Worm (Caenorhabditis elegans) whole organism, young adult: ENCODE measurements around the gene irld-47.

Experiments used
- B0336.3 ChIP-seq: fragments of 200-800 bp; sonication (Bioruptor generic); IDR thresholded peaks from 2 replicates; pipeline ENCODE4 v1.3.6; 2022; ENCODE audit warnings: missing genetic modification characterization, missing compliant biosample characterization
- C06A6.2 ChIP-seq: fragments of 200-800 bp; sonication (Bioruptor generic); conservative IDR thresholded peaks from 2 replicates; pipeline ENCODE4 v1.3.6; 2022; ENCODE audit warnings: missing genetic modification characterization, missing compliant biosample characterization
- D2030.7 ChIP-seq: fragments of 200-800 bp; sonication (Bioruptor generic); IDR thresholded peaks from 2 replicates; pipeline ENCODE4 v1.3.6; 2022; ENCODE audit warnings: missing genetic modification reagents, missing genetic modification characterization, missing compliant biosample characterization
- F33H1.4 ChIP-seq: fragments of 200-800 bp; sonication (Bioruptor generic); IDR thresholded peaks from 2 replicates; pipeline ENCODE4 v1.3.6; 2022; ENCODE audit warnings: missing genetic modification reagents, missing genetic modification characterization, missing compliant biosample characterization
- F37B4.10 ChIP-seq: fragments of 200-800 bp; sonication (Bioruptor generic); IDR thresholded peaks from 2 replicates; pipeline ENCODE4 v1.3.6; 2022; ENCODE audit warnings: missing genetic modification characterization, missing compliant biosample characterization
- F55B11.4 ChIP-seq: sonication (generic microtip); optimal IDR thresholded peaks from 2 replicates; lab custom pipeline; 2016; ENCODE audit warnings: missing compliant biosample characterization, missing genetic modification characterization, borderline replicate concordance; ENCODE audit not compliant: insufficient read depth
- atf-7 ChIP-seq: sonication (generic microtip); optimal IDR thresholded peaks from 2 replicates; lab custom pipeline; 2017; ENCODE audit warnings: mild to moderate bottlenecking, missing genetic modification characterization, missing compliant biosample characterization
- attf-3 ChIP-seq: fragments of 200-800 bp; sonication (Bioruptor generic); conservative IDR thresholded peaks from 2 replicates; pipeline ENCODE4 v1.3.6; 2022; ENCODE audit warnings: missing genetic modification reagents, missing genetic modification characterization, missing compliant biosample characterization
- attf-5 ChIP-seq: fragments of 200-800 bp; sonication (Bioruptor generic); optimal IDR thresholded peaks from 2 replicates; lab custom pipeline; 2018; ENCODE audit warnings: mild to moderate bottlenecking, missing genetic modification characterization, missing compliant biosample characterization
- ceh-100 ChIP-seq: fragments of 200-800 bp; sonication (Bioruptor generic); IDR thresholded peaks from 2 replicates; pipeline ENCODE4 v1.3.6; 2022; ENCODE audit warnings: missing genetic modification reagents, missing genetic modification characterization, missing compliant biosample characterization
- ceh-40 ChIP-seq: fragments of 200-800 bp; sonication (Bioruptor generic); IDR thresholded peaks from 2 replicates; pipeline ENCODE4 v1.3.6; 2022; ENCODE audit warnings: missing genetic modification characterization, missing compliant biosample characterization
- ceh-58 ChIP-seq: fragments of 200-800 bp; sonication (Bioruptor generic); IDR thresholded peaks from 2 replicates; pipeline ENCODE4 v1.3.6; 2022; ENCODE audit warnings: missing genetic modification characterization, missing compliant biosample characterization
- ceh-79 ChIP-seq: sonication (generic microtip); optimal IDR thresholded peaks from 2 replicates; lab custom pipeline; 2017; ENCODE audit warnings: mild to moderate bottlenecking, missing genetic modification characterization, missing compliant biosample characterization
- ceh-91 ChIP-seq: fragments of 200-800 bp; sonication (Bioruptor generic); IDR thresholded peaks from 2 replicates; pipeline ENCODE4 v1.3.6; 2022; ENCODE audit warnings: missing genetic modification reagents, missing genetic modification characterization, missing compliant biosample characterization
- die-1 ChIP-seq: sonication (generic microtip); optimal IDR thresholded peaks from 2 replicates; lab custom pipeline; 2016; ENCODE audit warnings: missing genotype, mild to moderate bottlenecking, missing genetic modification characterization, missing compliant biosample characterization
- dpl-1 ChIP-seq: fragments of 150-350 bp; optimal IDR thresholded peaks from 2 replicates; lab custom pipeline; 2014; ENCODE audit warnings: missing biosample characterization, missing genetic modification reagents, missing genetic modification characterization
- efl-1 ChIP-seq: fragments of 150-350 bp; optimal IDR thresholded peaks from 2 replicates; lab custom pipeline; 2014; ENCODE audit warnings: missing biosample characterization, missing genetic modification reagents, missing genetic modification characterization
- egl-18 ChIP-seq: fragments of 200-800 bp; sonication (Bioruptor generic); IDR thresholded peaks from 2 replicates; pipeline ENCODE4 v1.3.6; 2022; ENCODE audit warnings: missing genetic modification reagents, missing genetic modification characterization, missing compliant biosample characterization
- egrh-3 ChIP-seq: fragments of 200-800 bp; sonication (Bioruptor generic); IDR thresholded peaks from 2 replicates; pipeline ENCODE4 v1.3.6; 2022; ENCODE audit warnings: missing genetic modification reagents, missing genetic modification characterization, missing compliant biosample characterization
- ets-4 ChIP-seq: fragments of 200-800 bp; sonication (Bioruptor generic); optimal IDR thresholded peaks from 2 replicates; lab custom pipeline; 2018; ENCODE audit warnings: mild to moderate bottlenecking, missing genetic modification characterization, missing compliant biosample characterization
- gei-17 ChIP-seq: fragments of 200-800 bp; sonication (Bioruptor generic); optimal IDR thresholded peaks from 2 replicates; lab custom pipeline; 2018; ENCODE audit warnings: mild to moderate bottlenecking, missing genetic modification characterization, missing compliant biosample characterization
- hlh-12 ChIP-seq: sonication (generic microtip); optimal IDR thresholded peaks from 2 replicates; lab custom pipeline; 2016; ENCODE audit warnings: missing genetic modification characterization, missing compliant biosample characterization
- hmg-1.2 ChIP-seq: fragments of 200-800 bp; sonication (Bioruptor generic); IDR thresholded peaks from 2 replicates; pipeline ENCODE4 v1.3.6; 2022; ENCODE audit warnings: missing genetic modification reagents, missing genetic modification characterization, missing compliant biosample characterization
- lag-1 ChIP-seq: fragments of 200-800 bp; sonication (Bioruptor generic); IDR thresholded peaks from 2 replicates; pipeline ENCODE4 v1.3.6; 2022; ENCODE audit warnings: missing genetic modification reagents, missing genetic modification characterization, missing compliant biosample characterization
- let-607 ChIP-seq, 2 experiments: fragments of 200-800 bp in 1 of 2; sonication (Bioruptor generic) in 1 of 2; sonication (generic microtip) in 1 of 2; optimal IDR thresholded peaks; 2 replicates each; lab custom pipeline; 2016 to 2018; ENCODE audit warnings: mild to moderate bottlenecking in 2 of 2, missing compliant biosample characterization in 2 of 2, missing genetic modification characterization in 2 of 2, moderate library complexity in 2 of 2, missing genotype in 1 of 2
- lin-26 ChIP-seq: fragments of 200-800 bp; sonication (Bioruptor generic); IDR thresholded peaks from 2 replicates; pipeline ENCODE4 v1.3.6; 2022; ENCODE audit warnings: missing genetic modification reagents, missing genetic modification characterization, missing compliant biosample characterization
- lin-35 ChIP-seq, 3 experiments: fragments of 150-350 bp in 2 of 3; sonication (generic microtip) in 1 of 3; optimal IDR thresholded peaks; 2 replicates each; lab custom pipeline; 2014 to 2018; ENCODE audit warnings: missing biosample characterization in 3 of 3, missing genetic modification characterization in 3 of 3, missing genetic modification reagents in 3 of 3
- lin-54 ChIP-seq: fragments of 200-800 bp; sonication (Bioruptor generic); optimal IDR thresholded peaks from 2 replicates; lab custom pipeline; 2018; ENCODE audit warnings: mild to moderate bottlenecking, missing genetic modification characterization, missing compliant biosample characterization
- lsl-1 ChIP-seq: fragments of 200-800 bp; sonication (Bioruptor generic); optimal IDR thresholded peaks from 2 replicates; lab custom pipeline; 2018; ENCODE audit warnings: mild to moderate bottlenecking, missing genetic modification characterization, moderate library complexity, missing compliant biosample characterization
- madf-6 ChIP-seq: fragments of 200-800 bp; sonication (Bioruptor generic); IDR thresholded peaks from 2 replicates; pipeline ENCODE4 v1.3.6; 2022; ENCODE audit warnings: missing genetic modification reagents, missing genetic modification characterization, missing compliant biosample characterization
- madf-8 ChIP-seq: fragments of 200-800 bp; sonication (Bioruptor generic); conservative IDR thresholded peaks from 2 replicates; pipeline ENCODE4 v1.3.6; 2022; ENCODE audit warnings: missing genetic modification reagents, missing genetic modification characterization, missing compliant biosample characterization
- mcd-1 ChIP-seq: fragments of 200-800 bp; sonication (Bioruptor generic); IDR thresholded peaks from 2 replicates; pipeline ENCODE4 v1.3.6; 2022; ENCODE audit warnings: missing genetic modification reagents, missing genetic modification characterization, missing compliant biosample characterization
- mel-28 ChIP-seq: sonication (generic microtip); optimal IDR thresholded peaks from 2 replicates; lab custom pipeline; 2016; ENCODE audit warnings: borderline replicate concordance, mild to moderate bottlenecking, missing genetic modification characterization, missing compliant biosample characterization
- mes-4 ChIP-seq: sonication (generic microtip); optimal IDR thresholded peaks from 2 replicates; lab custom pipeline; 2016; ENCODE audit warnings: missing genotype, missing genetic modification characterization, missing compliant biosample characterization
- nfya-2 ChIP-seq: fragments of 200-800 bp; sonication (Bioruptor generic); IDR thresholded peaks from 2 replicates; pipeline ENCODE4 v1.3.6; 2022; ENCODE audit warnings: missing genetic modification reagents, missing genetic modification characterization, missing compliant biosample characterization
- nfyb-1 ChIP-seq: fragments of 200-800 bp; sonication (Bioruptor generic); IDR thresholded peaks from 2 replicates; pipeline ENCODE4 v1.3.6; 2022; ENCODE audit warnings: missing genetic modification reagents, missing genetic modification characterization, missing compliant biosample characterization
- nhr-120 ChIP-seq: fragments of 200-800 bp; sonication (Bioruptor generic); IDR thresholded peaks from 2 replicates; pipeline ENCODE4 v1.3.6; 2022; ENCODE audit warnings: missing genetic modification characterization, missing compliant biosample characterization
- nhr-179 ChIP-seq: sonication (generic microtip); optimal IDR thresholded peaks from 2 replicates; lab custom pipeline; 2016; ENCODE audit warnings: mild to moderate bottlenecking, missing genetic modification characterization, missing compliant biosample characterization
- nhr-80 ChIP-seq: sonication (generic microtip); optimal IDR thresholded peaks from 2 replicates; lab custom pipeline; 2016; ENCODE audit warnings: missing genetic modification characterization, missing compliant biosample characterization
- nhr-90 ChIP-seq: sonication (generic microtip); optimal IDR thresholded peaks from 2 replicates; lab custom pipeline; 2016; ENCODE audit warnings: missing genotype, mild to moderate bottlenecking, missing genetic modification characterization, missing compliant biosample characterization
- pha-4 ChIP-seq: fragments of 150-350 bp; sonication (generic microtip); optimal IDR thresholded peaks from 2 replicates; lab custom pipeline; 2014; ENCODE audit warnings: missing biosample characterization, missing genetic modification reagents, missing genetic modification characterization
- rec-8 ChIP-seq, 2 experiments: sonication (generic microtip); optimal IDR thresholded peaks; 2 replicates each; lab custom pipeline; 2016; ENCODE audit warnings: mild to moderate bottlenecking in 2 of 2, missing genetic modification characterization in 2 of 2, missing genetic modification reagents in 2 of 2, missing genotype in 2 of 2, missing biosample characterization in 1 of 2, missing compliant biosample characterization in 1 of 2, moderate library complexity in 1 of 2
- sdz-38 ChIP-seq: sonication (generic microtip); optimal IDR thresholded peaks from 2 replicates; lab custom pipeline; 2016; ENCODE audit warnings: missing genotype, missing genetic modification characterization, missing compliant biosample characterization
- somi-1 ChIP-seq: fragments of 200-800 bp; sonication (Bioruptor generic); optimal IDR thresholded peaks from 2 replicates; lab custom pipeline; 2018; ENCODE audit warnings: mild to moderate bottlenecking, missing genetic modification characterization, missing compliant biosample characterization
- sptf-2 ChIP-seq: fragments of 200-800 bp; sonication (Bioruptor generic); optimal IDR thresholded peaks from 2 replicates; lab custom pipeline; 2018; ENCODE audit warnings: mild to moderate bottlenecking, missing genetic modification characterization, missing compliant biosample characterization
- unc-62 ChIP-seq: fragments of 150-350 bp; optimal IDR thresholded peaks from 2 replicates; lab custom pipeline; 2014; ENCODE audit warnings: missing biosample characterization, missing genetic modification reagents, missing genetic modification characterization
- xnd-1 ChIP-seq: sonication (generic microtip); optimal IDR thresholded peaks from 2 replicates; lab custom pipeline; 2016; ENCODE audit warnings: missing genotype, missing genetic modification reagents, missing genetic modification characterization, missing compliant biosample characterization
- zim-3 ChIP-seq: sonication (generic microtip); optimal IDR thresholded peaks from 2 replicates; lab custom pipeline; 2017; ENCODE audit warnings: mild to moderate bottlenecking, missing genetic modification characterization, moderate library complexity, missing compliant biosample characterization
- ztf-28 ChIP-seq: fragments of 200-800 bp; sonication (Bioruptor generic); IDR thresholded peaks from 2 replicates; pipeline ENCODE4 v1.3.6; 2022; ENCODE audit warnings: missing genetic modification reagents, missing genetic modification characterization, missing compliant biosample characterization

irld-47 gene

DNA sequence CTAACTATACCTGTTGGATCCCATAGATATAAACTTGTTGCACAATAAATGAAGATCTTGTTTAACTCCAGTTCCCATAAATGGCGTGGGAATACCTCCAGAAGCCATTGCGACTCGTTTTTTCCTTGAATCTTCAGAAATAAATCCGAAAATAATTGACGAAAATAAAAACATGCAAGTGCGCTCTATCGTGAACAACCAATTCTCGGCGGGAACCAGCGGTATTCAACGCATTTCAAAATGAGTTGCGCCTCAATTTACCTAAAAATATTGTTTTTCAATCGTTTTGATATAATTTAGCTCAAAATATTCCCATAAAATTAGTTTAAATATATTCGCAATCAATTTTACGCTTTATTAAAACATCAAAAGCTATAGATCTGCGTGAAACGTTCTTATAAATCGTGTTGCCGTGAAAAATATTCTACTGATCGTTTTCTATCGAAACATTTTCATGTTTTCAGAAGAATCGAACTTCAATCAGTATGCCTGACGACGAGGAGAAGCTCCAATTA, 41.2 kb downstream of the irld-47 start, which contains the start of the genes snpc-1.1 and spdl-1:
TSS of gene snpc-1.1 (minus strand) at position 200 of the 515 bp plus-strand sequence.
TSS of gene spdl-1 (plus strand) at position 465 of the 515 bp plus-strand sequence.
- TF ChIP-seq F33H1.4 (GFP tag; lab: Robert Waterston, UW), result peak; percentile 31; the same call in 1 of the 2 replicates
- TF ChIP-seq let-607 (tag; optimal IDR thresholded peaks at IDR 0.05; lab: Kevin White, UChicago), result no peak
- peak; percentile 33 for TF ChIP-seq lin-54
- no peak for TF ChIP-seq nhr-80 (tag; lab: Kevin White, UChicago)
- no peak for TF ChIP-seq mel-28
- peak; percentile 21; the same call in 1 of the 2 replicates for TF ChIP-seq hmg-1.2 (GFP tag; lab: Robert Waterston, UW)
- TF ChIP-seq sdz-38, result no peak
- no peak for TF ChIP-seq ztf-28 (GFP tag; lab: Robert Waterston, UW)
- no peak for TF ChIP-seq F55B11.4 (tag; lab: Kevin White, UChicago)
- no peak for TF ChIP-seq ceh-58 (GFP tag; lab: Robert Waterston, UW)
- no peak for TF ChIP-seq nhr-120 (GFP tag; lab: Robert Waterston, UW)
- no peak for TF ChIP-seq attf-5 (GFP tag; lab: Kevin White, UChicago)
- TF ChIP-seq nhr-179, result no peak
- no peak for TF ChIP-seq lag-1
- TF ChIP-seq efl-1 (GFP tag; lab: Kevin White, UChicago), result peak; percentile 88
- no peak for TF ChIP-seq die-1
- TF ChIP-seq F37B4.10 (GFP tag; lab: Robert Waterston, UW), result no peak
- TF ChIP-seq lin-35 (GFP tag; optimal IDR thresholded peaks at IDR 0.05; lab: Kevin White, UChicago), result peak in 1 of 3 experiments; percentile 53
- TF ChIP-seq mes-4 (tag; lab: Kevin White, UChicago), result no peak
- no peak for TF ChIP-seq rec-8 (tag; optimal IDR thresholded peaks at IDR 0.05; lab: Kevin White, UChicago)
- TF ChIP-seq zim-3, result no peak
- no peak for TF ChIP-seq B0336.3 (GFP tag; lab: Robert Waterston, UW)
- peak; percentile 29 for TF ChIP-seq lsl-1 (GFP tag; lab: Kevin White, UChicago)
- TF ChIP-seq ets-4 (GFP tag; lab: Kevin White, UChicago), result no peak
- no peak for TF ChIP-seq unc-62 (GFP tag; lab: Kevin White, UChicago)
- no peak for TF ChIP-seq pha-4 (tag; lab: Kevin White, UChicago)
- TF ChIP-seq lin-26 (GFP tag; lab: Robert Waterston, UW), result no peak
- TF ChIP-seq madf-8 (GFP tag; lab: Robert Waterston, UW), result 0 out of 2 replicates have a peak, but pooled peaks have one; percentile 41
- no peak for TF ChIP-seq ceh-100 (GFP tag; lab: Robert Waterston, UW)
- peak; percentile 79 for TF ChIP-seq mcd-1 (GFP tag; lab: Robert Waterston, UW)
- no peak for TF ChIP-seq gei-17 (GFP tag; lab: Kevin White, UChicago)
- no peak for TF ChIP-seq somi-1
- TF ChIP-seq ceh-91 (GFP tag; lab: Robert Waterston, UW), result 0 out of 2 replicates have a peak, but pooled peaks have one; percentile 30
- TF ChIP-seq nhr-90 (tag; lab: Kevin White, UChicago), result no peak
- no peak for TF ChIP-seq egrh-3 (GFP tag; lab: Robert Waterston, UW)
- TF ChIP-seq madf-6 (GFP tag; lab: Robert Waterston, UW), result peak; percentile 46; the same call in 1 of the 2 replicates
- no peak for TF ChIP-seq C06A6.2
- no peak for TF ChIP-seq ceh-79
- TF ChIP-seq atf-7 (tag; lab: Kevin White, UChicago), result no peak
- peak; percentile 72 for TF ChIP-seq dpl-1 (GFP tag; lab: Kevin White, UChicago)
- no peak for TF ChIP-seq attf-3
- no peak for TF ChIP-seq ceh-40
- 0 out of 2 replicates have a peak, but pooled peaks have one; percentile 21 for TF ChIP-seq D2030.7 (GFP tag; lab: Robert Waterston, UW)
- no peak for TF ChIP-seq egl-18 (GFP tag; lab: Robert Waterston, UW)
- no peak for TF ChIP-seq nfya-2
- TF ChIP-seq nfyb-1 (GFP tag; lab: Robert Waterston, UW), result no peak
- TF ChIP-seq hlh-12 (tag; lab: Kevin White, UChicago), result no peak
- no peak for TF ChIP-seq sptf-2 (GFP tag; lab: Kevin White, UChicago)
- peak; percentile 2 for TF ChIP-seq xnd-1
